Worm (Caenorhabditis elegans): ENCODE measurements around the gene Y48G9A.6.

The Y48G9A.6 gene

ce11 chrIII:2133928-2134327 lies 16.3 kb downstream of the Y48G9A.6 start:
- TF ChIP-seq mxl-2 (GFP tag; conservative IDR thresholded peaks at IDR 0.05) (no peak), zfp-3 (GFP tag; conservative IDR thresholded peaks at IDR 0.05) (no peak), duxl-1 (tag; optimal IDR thresholded peaks at IDR 0.05; ENCODE audit: poor library complexity) (no peak), ceh-62 (tag; optimal IDR thresholded peaks at IDR 0.05) (no peak), zfp-2 (tag; optimal IDR thresholded peaks at IDR 0.05) (no peak), F37D6.2 (tag; optimal IDR thresholded peaks at IDR 0.05) (no peak), D1046.2 (GFP tag; IDR thresholded peaks at IDR 0.05) (no peak), lin-13 (GFP tag; optimal IDR thresholded peaks at IDR 0.05) (no peak), ctbp-1 (GFP tag; IDR thresholded peaks at IDR 0.05) (no peak), vab-7 (GFP tag; IDR thresholded peaks at IDR 0.05) (no peak), nhr-76 (tag; optimal IDR thresholded peaks at IDR 0.05) (no peak), Y5F2A.4 (GFP tag; optimal IDR thresholded peaks at IDR 0.05) (no peak), nhr-10 (tag; optimal IDR thresholded peaks at IDR 0.05) (no peak), lin-1 (GFP tag; IDR thresholded peaks at IDR 0.05) (no peak), hif-1 (tag; optimal IDR thresholded peaks at IDR 0.05) (no peak), T20F7.1 (GFP tag; optimal IDR thresholded peaks at IDR 0.05) (no peak), nhr-42 (GFP tag; IDR thresholded peaks at IDR 0.05) (no peak)

- TF ChIP-seq php-3 (GFP tag; IDR thresholded peaks at IDR 0.05), result 0 out of 2 replicates have a peak, but pooled peaks have one; percentile 15
- TF ChIP-seq R02D3.7 (tag; optimal IDR thresholded peaks at IDR 0.05), result no peak
Observed at ce11 chrIII:2137490-2137889, 19.8 kb downstream of the Y48G9A.6 start.

ce11 chrIII:2150555-2150954 lies 32.9 kb downstream of the Y48G9A.6 start:
- TF ChIP-seq lsy-2 (tag; optimal IDR thresholded peaks at IDR 0.05) (peak in 1 of 2 experiments; percentile 54), mep-1 (tag; optimal IDR thresholded peaks at IDR 0.05) (peak; percentile 5), lin-13 (GFP tag; optimal IDR thresholded peaks at IDR 0.05) (peak; percentile 70), nhr-25 (tag; optimal IDR thresholded peaks at IDR 0.05; ENCODE audit: borderline replicate concordance, insufficient read depth) (no peak)

- no peak for TF ChIP-seq unc-130 (GFP tag; optimal IDR thresholded peaks at IDR 0.05)
- TF ChIP-seq nhr-76 (tag; optimal IDR thresholded peaks at IDR 0.05), result no peak
- TF ChIP-seq jun-1 (tag; optimal IDR thresholded peaks at IDR 0.05), result no peak
- peak; percentile 98 for TF ChIP-seq dpl-1 (GFP tag; optimal IDR thresholded peaks at IDR 0.05)
- peak; percentile 85 for TF ChIP-seq arid-1 (GFP tag; conservative IDR thresholded peaks at IDR 0.05)
- no peak for TF ChIP-seq spr-1 (tag; optimal IDR thresholded peaks at IDR 0.05)
- TF ChIP-seq D1046.2 (GFP tag; IDR thresholded peaks at IDR 0.05), result no peak
- no peak for TF ChIP-seq spr-3 (GFP tag; optimal IDR thresholded peaks at IDR 0.05)
- TF ChIP-seq zfp-2 (tag; optimal IDR thresholded peaks at IDR 0.05), result no peak
- no peak for TF ChIP-seq egl-27 (tag; optimal IDR thresholded peaks at IDR 0.05)
- TF ChIP-seq lin-39 (tag; optimal IDR thresholded peaks at IDR 0.05), result no peak
- TF ChIP-seq mdt-29 (GFP tag; IDR thresholded peaks at IDR 0.05), result no peak
- no peak for TF ChIP-seq zip-11 (GFP tag; IDR thresholded peaks at IDR 0.05)
- TF ChIP-seq daf-19 (GFP tag; conservative IDR thresholded peaks at IDR 0.05), result no peak
- peak; percentile 29; the same call in 1 of the 2 replicates for TF ChIP-seq T26A8.4 (GFP tag; IDR thresholded peaks at IDR 0.05)
- no peak for TF ChIP-seq gei-8 (GFP tag; optimal IDR thresholded peaks at IDR 0.05)
- TF ChIP-seq ztf-7 (tag; optimal IDR thresholded peaks at IDR 0.05), result no peak
- TF ChIP-seq pqm-1 (tag; optimal IDR thresholded peaks at IDR 0.05), result no peak
- TF ChIP-seq sdz-12 (GFP tag; optimal IDR thresholded peaks at IDR 0.05), result no peak
- no peak for TF ChIP-seq set-16 (GFP tag; IDR thresholded peaks at IDR 0.05)
- TF ChIP-seq daf-16 (GFP tag; optimal IDR thresholded peaks at IDR 0.05), result no peak
- no peak for TF ChIP-seq daf-16 (tag; optimal IDR thresholded peaks at IDR 0.05)
- no peak for TF ChIP-seq zfp-3 (GFP tag; conservative IDR thresholded peaks at IDR 0.05)
- peak; percentile 8 for TF ChIP-seq rbr-2 (tag; optimal IDR thresholded peaks at IDR 0.05)
- TF ChIP-seq lin-15B (tag; optimal IDR thresholded peaks at IDR 0.05), result no peak
- TF ChIP-seq ZK337.2 (GFP tag; IDR thresholded peaks at IDR 0.05), result no peak
- TF ChIP-seq cey-2 (tag; optimal IDR thresholded peaks at IDR 0.05; ENCODE audit: borderline replicate concordance, insufficient read depth), result no peak
- TF ChIP-seq F37D6.2 (tag; optimal IDR thresholded peaks at IDR 0.05), result no peak
Observed at ce11 chrIII:2151480-2151995, 33.9 kb downstream of the Y48G9A.6 start, which contains the start of gene gcn-1. Gene gcn-1, plus strand, starts transcription at chrIII:2151945.
